Fruit fly (Drosophila melanogaster): ENCODE results near the gene nesd.

DNA sequence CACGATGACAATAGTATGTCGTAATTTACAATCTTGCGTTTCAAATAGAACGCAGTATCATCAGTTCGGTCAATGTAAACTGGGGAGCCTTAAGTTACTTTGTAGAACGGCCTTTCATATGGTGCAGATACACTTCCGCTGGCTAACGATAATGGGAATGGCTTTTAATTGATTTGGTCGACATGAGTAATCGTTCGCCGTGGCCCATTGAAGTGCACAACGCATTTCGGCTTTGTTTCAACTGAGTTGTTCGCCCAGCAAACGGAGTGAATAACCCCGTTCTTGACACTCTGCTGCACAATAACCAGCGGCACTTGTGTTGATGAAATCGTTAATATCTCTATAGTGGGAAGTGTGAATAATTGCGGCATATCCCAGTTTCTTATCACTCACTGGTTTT, 25.8 kb upstream of the nesd start:
- TF ChIP-seq Dll (optimal IDR thresholded peaks at IDR 0.05) (no peak), usp (GFP tag; optimal IDR thresholded peaks at IDR 0.05) (no peak), CG8478 (optimal IDR thresholded peaks at IDR 0.05) (no peak), EcR (GFP tag; optimal IDR thresholded peaks at IDR 0.05) (no peak), psq (optimal IDR thresholded peaks at IDR 0.05) (no peak), pan (optimal IDR thresholded peaks at IDR 0.05) (no peak)

Measured in whole organism.